Fruit fly (Drosophila melanogaster) whole organism, embryonic: ENCODE results near the gene CG15014.

Experiments used
- ATbp ChIP-seq: fragments of 200-800 bp; sonication (Bioruptor generic); optimal IDR thresholded peaks from 2 replicates; lab custom pipeline; 2017; ENCODE audit warnings: missing biosample characterization, mild to moderate bottlenecking, missing genetic modification characterization, missing genetic modification reagents
- Bgb ChIP-seq: fragments of 200-800 bp; sonication (Bioruptor generic); IDR thresholded peaks from 2 replicates; pipeline ENCODE4 v1.3.6; 2022; ENCODE audit warnings: missing biosample characterization, missing genetic modification characterization; ENCODE audit not compliant: partially characterized antibody
- CG11695 ChIP-seq: fragments of 200-800 bp; sonication (Bioruptor generic); IDR thresholded peaks from 3 replicates; pipeline ENCODE4 v1.3.6; 2022; ENCODE audit warnings: missing biosample characterization, missing genetic modification characterization
- CG12071 ChIP-seq: fragments of 200-800 bp; sonication (Bioruptor generic); optimal IDR thresholded peaks from 3 replicates; lab custom pipeline; 2018; ENCODE audit warnings: missing biosample characterization, mild to moderate bottlenecking, missing genetic modification characterization
- CG13123 ChIP-seq: fragments of 200-800 bp; sonication (Bioruptor generic); optimal IDR thresholded peaks from 2 replicates; lab custom pipeline; 2016; ENCODE audit warnings: missing biosample characterization, missing genetic modification characterization
- CG1529 ChIP-seq: fragments of 200-800 bp; sonication (Bioruptor generic); optimal IDR thresholded peaks from 3 replicates; lab custom pipeline; 2018; ENCODE audit warnings: missing biosample characterization, missing genetic modification characterization
- CG16813 ChIP-seq: fragments of 200-800 bp; sonication (Bioruptor generic); IDR thresholded peaks from 3 replicates; pipeline ENCODE4 v1.3.6; 2022; ENCODE audit warnings: missing biosample characterization, missing genetic modification characterization; ENCODE audit not compliant: partially characterized antibody
- CG16863 ChIP-seq: fragments of 200-800 bp; sonication (Bioruptor generic); optimal IDR thresholded peaks from 3 replicates; lab custom pipeline; 2016; ENCODE audit warnings: missing biosample characterization, missing genetic modification characterization
- CG17359 ChIP-seq: fragments of 200-800 bp; sonication (Bioruptor generic); optimal IDR thresholded peaks from 3 replicates; lab custom pipeline; 2018; ENCODE audit warnings: missing biosample characterization, mild to moderate bottlenecking, missing genetic modification characterization, moderate library complexity
- CG17361 ChIP-seq: fragments of 200-800 bp; sonication (Bioruptor generic); IDR thresholded peaks from 3 replicates; pipeline ENCODE4 v1.3.6; 2022; ENCODE audit warnings: missing biosample characterization, missing genetic modification characterization
- CG17385 ChIP-seq: fragments of 200-800 bp; sonication (Bioruptor generic); optimal IDR thresholded peaks from 3 replicates; lab custom pipeline; 2018; ENCODE audit warnings: missing biosample characterization, mild to moderate bottlenecking, missing genetic modification characterization
- CG2202 ChIP-seq: fragments of 200-800 bp; sonication (Bioruptor generic); optimal IDR thresholded peaks from 2 replicates; lab custom pipeline; 2018; ENCODE audit warnings: missing biosample characterization, mild to moderate bottlenecking, missing genetic modification characterization
- CG31441 ChIP-seq: fragments of 200-800 bp; sonication (Bioruptor generic); IDR thresholded peaks from 2 replicates; pipeline ENCODE4 v1.3.6; 2022; ENCODE audit warnings: missing biosample characterization, missing genetic modification characterization
- CG43689 ChIP-seq: fragments of 200-800 bp; sonication (Bioruptor generic); IDR thresholded peaks from 2 replicates; pipeline ENCODE4 v1.3.6; 2022; ENCODE audit warnings: missing biosample characterization, missing genetic modification characterization
- CG4404 ChIP-seq: fragments of 200-800 bp; sonication (Bioruptor generic); IDR thresholded peaks from 2 replicates; pipeline ENCODE4 v1.3.6; 2022; ENCODE audit warnings: missing biosample characterization, missing genetic modification characterization
- CG4424 ChIP-seq: fragments of 200-800 bp; sonication (Bioruptor generic); optimal IDR thresholded peaks from 3 replicates; lab custom pipeline; 2016; ENCODE audit warnings: missing biosample characterization, missing genetic modification characterization
- CG4854 ChIP-seq: fragments of 200-800 bp; sonication (Bioruptor generic); optimal IDR thresholded peaks from 2 replicates; lab custom pipeline; 2016; ENCODE audit warnings: missing biosample characterization, missing genetic modification characterization, inconsistent platforms
- CG6272 ChIP-seq: fragments of 200-800 bp; sonication (Bioruptor generic); IDR thresholded peaks from 2 replicates; pipeline ENCODE4 v1.3.6; 2022; ENCODE audit warnings: missing biosample characterization, missing genetic modification characterization
- CG6654 ChIP-seq: fragments of 200-800 bp; sonication (Bioruptor generic); optimal IDR thresholded peaks from 2 replicates; lab custom pipeline; 2017; ENCODE audit warnings: missing biosample characterization, mild to moderate bottlenecking, missing genetic modification characterization
- CG7786 ChIP-seq: fragments of 200-800 bp; sonication (Bioruptor generic); optimal IDR thresholded peaks from 2 replicates; lab custom pipeline; 2016; ENCODE audit warnings: missing biosample characterization, missing genetic modification characterization
- CG8290 ChIP-seq, 3 experiments: fragments of 200-800 bp; sonication (Bioruptor generic); optimal IDR thresholded peaks; 2 replicates each; lab custom pipeline; 2016 to 2019; ENCODE audit warnings: missing biosample characterization in 3 of 3, missing genetic modification characterization in 3 of 3, mild to moderate bottlenecking in 2 of 3, moderate library complexity in 1 of 3
- CG8359 ChIP-seq: fragments of 200-800 bp; sonication (Bioruptor generic); optimal IDR thresholded peaks from 2 replicates; lab custom pipeline; 2017; ENCODE audit warnings: missing biosample characterization, mild to moderate bottlenecking, missing genetic modification characterization, borderline replicate concordance
- CG8765 ChIP-seq: fragments of 200-800 bp; sonication (Bioruptor generic); IDR thresholded peaks from 2 replicates; pipeline ENCODE4 v1.3.6; 2022; ENCODE audit warnings: missing biosample characterization, missing genetic modification characterization
- CG9797 ChIP-seq: fragments of 200-800 bp; sonication (Bioruptor generic); optimal IDR thresholded peaks from 3 replicates; lab custom pipeline; 2018; ENCODE audit warnings: missing biosample characterization, mild to moderate bottlenecking, missing genetic modification characterization
- Chrac-16 ChIP-seq: fragments of 200-800 bp; sonication (Bioruptor generic); optimal IDR thresholded peaks from 3 replicates; lab custom pipeline; 2016; ENCODE audit warnings: missing biosample characterization, missing genetic modification characterization
- E2f1 ChIP-seq: fragments of 200-800 bp; sonication (Bioruptor generic); IDR thresholded peaks from 2 replicates; pipeline ENCODE4 v1.3.6; 2022; ENCODE audit warnings: missing biosample characterization, missing genetic modification characterization
- Ets65A ChIP-seq: fragments of 200-800 bp; sonication (Bioruptor generic); peaks from one replicate; lab custom pipeline; 2016; ENCODE audit warnings: missing biosample characterization, missing genetic modification characterization
- HLH3B ChIP-seq: fragments of 200-800 bp; sonication (Bioruptor generic); IDR thresholded peaks from 2 replicates; pipeline ENCODE4 v1.3.6; 2022; ENCODE audit warnings: missing biosample characterization, missing genetic modification characterization
- HLH4C ChIP-seq: fragments of 200-800 bp; sonication (Bioruptor generic); IDR thresholded peaks from 3 replicates; pipeline ENCODE4 v1.3.6; 2022; ENCODE audit warnings: missing biosample characterization, missing genetic modification characterization; ENCODE audit not compliant: partially characterized antibody
- Hr78 ChIP-seq, 2 experiments: fragments of 200-800 bp in 1 of 2; fragments of >200 bp in 1 of 2; sonication (Bioruptor generic) in 1 of 2; optimal IDR thresholded peaks; 2 replicates each; lab custom pipeline; 2017 to 2019; ENCODE audit warnings: missing biosample characterization in 2 of 2, missing genetic modification characterization in 2 of 2, mild to moderate bottlenecking in 1 of 2, moderate library complexity in 1 of 2
- MBD-R2 ChIP-seq: fragments of 200-800 bp; sonication (Bioruptor generic); IDR thresholded peaks from 2 replicates; pipeline ENCODE4 v1.3.6; 2022; ENCODE audit warnings: missing biosample characterization, missing genetic modification characterization
- MESR4 ChIP-seq: fragments of 200-800 bp; sonication (Bioruptor generic); optimal IDR thresholded peaks from 2 replicates; lab custom pipeline; 2018; ENCODE audit warnings: missing biosample characterization, mild to moderate bottlenecking, missing genetic modification characterization, moderate library complexity
- Meics ChIP-seq: fragments of 200-800 bp; sonication (Bioruptor generic); optimal IDR thresholded peaks from 2 replicates; lab custom pipeline; 2017; ENCODE audit warnings: missing biosample characterization, mild to moderate bottlenecking, missing genetic modification characterization
- Taf1 ChIP-seq: fragments of 200-800 bp; sonication (Bioruptor generic); IDR thresholded peaks from 2 replicates; pipeline ENCODE4 v1.3.6; 2022; ENCODE audit warnings: missing biosample characterization, missing genetic modification characterization
- Tbp ChIP-seq: fragments of >200 bp; optimal IDR thresholded peaks from 2 replicates; lab custom pipeline; 2018; ENCODE audit warnings: missing biosample characterization, missing genetic modification characterization
- btn ChIP-seq: fragments of 200-800 bp; sonication (Bioruptor generic); optimal IDR thresholded peaks from 2 replicates; lab custom pipeline; 2016; ENCODE audit warnings: missing biosample characterization, missing genetic modification characterization
- cas ChIP-seq: fragments of 200-800 bp; sonication (Bioruptor generic); IDR thresholded peaks from 2 replicates; pipeline ENCODE4 v1.3.6; 2022; ENCODE audit warnings: missing biosample characterization, missing genetic modification characterization
- cwo ChIP-seq: fragments of 200-800 bp; sonication (Bioruptor generic); optimal IDR thresholded peaks from 3 replicates; lab custom pipeline; 2017; ENCODE audit warnings: missing biosample characterization, missing genetic modification characterization, mild to moderate bottlenecking, moderate library complexity, missing genetic modification reagents
- dpn ChIP-seq, 2 experiments: fragments of 200-800 bp; sonication (Bioruptor generic); optimal IDR thresholded peaks; 3 replicates each; lab custom pipeline; 2016; ENCODE audit warnings: missing biosample characterization in 2 of 2, missing genetic modification characterization in 2 of 2
- fd3F ChIP-seq: fragments of 200-800 bp; sonication (Bioruptor generic); optimal IDR thresholded peaks from 2 replicates; lab custom pipeline; 2018; ENCODE audit warnings: missing biosample characterization, mild to moderate bottlenecking, missing genetic modification characterization, moderate library complexity
- jing ChIP-seq: fragments of 200-800 bp; sonication (Bioruptor generic); optimal IDR thresholded peaks from 2 replicates; lab custom pipeline; 2018; ENCODE audit warnings: missing biosample characterization, mild to moderate bottlenecking, missing genetic modification characterization
- pum ChIP-seq: fragments of 200-800 bp; sonication (Bioruptor generic); optimal IDR thresholded peaks from 2 replicates; lab custom pipeline; 2016; ENCODE audit warnings: missing biosample characterization, missing genetic modification characterization
- row ChIP-seq: fragments of 200-800 bp; sonication (Bioruptor generic); IDR thresholded peaks from 3 replicates; pipeline ENCODE4 v1.3.6; 2022; ENCODE audit warnings: missing biosample characterization, missing genetic modification characterization
- schlank ChIP-seq: fragments of 200-800 bp; sonication (Bioruptor generic); optimal IDR thresholded peaks from 2 replicates; lab custom pipeline; 2018; ENCODE audit warnings: missing biosample characterization, mild to moderate bottlenecking, missing genetic modification characterization
- scrt ChIP-seq: fragments of 200-800 bp; sonication (Bioruptor generic); optimal IDR thresholded peaks from 2 replicates; lab custom pipeline; 2018; ENCODE audit warnings: missing biosample characterization, mild to moderate bottlenecking, missing genetic modification characterization, moderate library complexity
- sima ChIP-seq: fragments of 200-800 bp; sonication (Bioruptor generic); optimal IDR thresholded peaks from 2 replicates; lab custom pipeline; 2016; ENCODE audit warnings: missing biosample characterization, missing genetic modification characterization
- wor ChIP-seq: fragments of 200-800 bp; sonication (Bioruptor generic); IDR thresholded peaks from 2 replicates; pipeline ENCODE4 v1.3.6; 2022; ENCODE audit warnings: missing biosample characterization, missing genetic modification characterization

Gene CG15014

DNA sequence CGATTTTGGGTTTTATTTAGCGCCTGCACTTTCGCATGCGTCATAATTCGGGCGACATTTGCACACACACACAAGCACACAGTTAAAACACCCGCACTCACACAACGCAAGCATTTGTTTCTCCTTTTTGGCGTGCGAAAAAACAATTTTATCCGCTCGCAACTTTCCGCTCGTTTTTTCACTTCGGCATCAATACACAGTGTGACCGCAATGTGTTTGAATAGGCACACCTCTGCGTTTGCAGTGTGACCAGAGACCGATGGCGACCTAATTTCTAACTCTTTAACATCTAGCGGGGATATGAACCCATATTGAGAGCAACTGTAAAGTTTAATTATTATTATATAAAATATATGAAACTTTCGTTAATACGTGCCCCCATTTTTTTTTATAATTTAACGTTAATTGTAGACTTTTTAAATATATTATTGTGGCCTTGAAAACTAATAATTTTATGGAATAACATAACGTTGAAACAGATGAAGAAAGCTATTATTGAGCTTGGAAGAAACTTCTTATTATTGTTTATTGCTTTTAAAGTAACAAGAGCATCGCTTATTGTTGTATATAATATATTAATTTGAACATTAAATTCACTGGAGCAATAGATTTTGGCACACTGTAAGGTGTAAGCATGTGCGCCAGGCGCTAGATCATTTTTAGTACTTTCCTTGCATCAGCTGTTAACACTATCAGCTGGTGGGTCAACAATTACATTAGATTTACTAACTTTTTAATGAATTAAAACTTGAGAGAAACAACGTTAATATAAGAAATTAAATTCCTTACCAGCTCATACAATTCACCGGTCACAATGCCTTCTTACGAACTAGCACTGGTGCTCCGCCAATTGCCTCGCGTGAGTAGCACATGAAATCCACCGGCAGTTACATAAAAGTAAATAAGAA is 42.1 kb upstream of the CG15014 start, which contains the start of the genes Cip4 and mRpS6 (continued):
- TF ChIP-seq schlank (no peak), Tbp (GFP tag; lab: Kevin White, UChicago) (no peak), CG4854 (GFP tag; lab: Kevin White, UChicago) (no peak), CG2202 (tag; lab: Kevin White, UChicago) (peak; percentile 18), HLH4C (GFP tag; lab: Robert Waterston, UW) (peak; percentile 39; the same call in 1 of the 3 replicates), HLH3B (GFP tag; lab: Robert Waterston, UW) (peak; percentile 70; the same call in 1 of the 2 replicates), CG11695 (GFP tag; lab: Robert Waterston, UW) (peak; percentile 79), MBD-R2 (peak; percentile 79), CG6272 (GFP tag; lab: Robert Waterston, UW) (no peak), cas (GFP tag; lab: Robert Waterston, UW) (peak; percentile 64; the same call in 1 of the 2 replicates), CG17359 (tag; lab: Kevin White, UChicago) (peak; percentile 79), pum (GFP tag; lab: Kevin White, UChicago) (peak; percentile 43), cwo (GFP tag; lab: Kevin White, UChicago) (peak; percentile 37), MESR4 (GFP tag; lab: Kevin White, UChicago) (peak; percentile 57), CG13123 (GFP tag; lab: Kevin White, UChicago) (peak; percentile 45), E2f1 (GFP tag; lab: Robert Waterston, UW) (peak; percentile 84), CG43689 (GFP tag; lab: Robert Waterston, UW) (peak; percentile 61; the same call in 1 of the 2 replicates), CG12071 (GFP tag; lab: Kevin White, UChicago) (no peak), CG4424 (GFP tag; lab: Kevin White, UChicago) (peak; percentile 70), CG9797 (GFP tag; lab: Kevin White, UChicago) (peak; percentile 79), CG8765 (peak; percentile 66), CG16813 (GFP tag; lab: Robert Waterston, UW) (no peak), CG31441 (GFP tag; lab: Robert Waterston, UW) (peak; percentile 72), Taf1 (GFP tag; lab: Robert Waterston, UW) (peak; percentile 63), Ets65A (peak; percentile 91), Chrac-16 (GFP tag; lab: Kevin White, UChicago) (peak; percentile 82), fd3F (GFP tag; lab: Kevin White, UChicago) (peak; percentile 81), Hr78 (GFP tag; optimal IDR thresholded peaks at IDR 0.05; lab: Kevin White, UChicago) (peak in 1 of 2 experiments; percentile 46), CG8359 (GFP tag; lab: Kevin White, UChicago) (no peak), CG8290 (GFP tag; optimal IDR thresholded peaks at IDR 0.05; lab: Kevin White, UChicago) (no peak), CG8290 (tag; optimal IDR thresholded peaks at IDR 0.05; lab: Kevin White, UChicago) (peak in 1 of 2 experiments; percentile 75), CG1529 (GFP tag; lab: Kevin White, UChicago) (peak; percentile 56), wor (peak; percentile 61), CG16863 (GFP tag; lab: Kevin White, UChicago) (no peak), row (peak; percentile 89), CG17361 (peak; percentile 38; the same call in 1 of the 3 replicates), dpn (GFP tag; optimal IDR thresholded peaks at IDR 0.05; lab: Kevin White, UChicago) (peak in 1 of 2 experiments; percentile 87), jing (GFP tag; lab: Kevin White, UChicago) (peak; percentile 19), btn (GFP tag; lab: Kevin White, UChicago) (no peak), CG7786 (GFP tag; lab: Kevin White, UChicago) (no peak), Bgb (peak; percentile 44; the same call in 1 of the 2 replicates), scrt (no peak), sima (GFP tag; lab: Kevin White, UChicago) (no peak), CG17385 (GFP tag; lab: Kevin White, UChicago) (peak; percentile 82), CG4404 (GFP tag; lab: Robert Waterston, UW) (0 out of 2 replicates have a peak, but pooled peaks have one; percentile 30), Meics (peak; percentile 52), CG6654 (peak; percentile 54), ATbp (GFP tag; lab: Kevin White, UChicago) (peak; percentile 69)
